Fruit fly (Drosophila melanogaster) whole organism, embryonic: ENCODE measurements around the gene SsRbeta.
A peak's percentile ranks its signal among the peaks of the same experiment; 100 is the strongest.

Experiments used
- Bgb ChIP-seq: fragments of 200-800 bp; sonication (Bioruptor generic); IDR thresholded peaks from 2 replicates; pipeline ENCODE4 v1.3.6; 2022; ENCODE audit warnings: missing biosample characterization, missing genetic modification characterization; ENCODE audit not compliant: partially characterized antibody
- BtbVII ChIP-seq: fragments of 200-800 bp; sonication (Bioruptor generic); optimal IDR thresholded peaks from 3 replicates; lab custom pipeline; 2017; ENCODE audit warnings: missing biosample characterization, mild to moderate bottlenecking, missing genetic modification characterization
- CG10209 ChIP-seq: fragments of 200-800 bp; sonication (Bioruptor generic); optimal IDR thresholded peaks from 3 replicates; lab custom pipeline; 2017; ENCODE audit warnings: missing biosample characterization, mild to moderate bottlenecking, missing genetic modification characterization, missing genetic modification reagents
- CG10267 ChIP-seq: fragments of 200-800 bp; sonication (Bioruptor generic); optimal IDR thresholded peaks from 2 replicates; lab custom pipeline; 2018; ENCODE audit warnings: missing biosample characterization, mild to moderate bottlenecking, missing genetic modification characterization, moderate library complexity
- CG10543 ChIP-seq: fragments of 200-800 bp; sonication (Bioruptor generic); optimal IDR thresholded peaks from 3 replicates; lab custom pipeline; 2017; ENCODE audit warnings: missing biosample characterization, mild to moderate bottlenecking, missing genetic modification characterization, moderate library complexity
- CG10565 ChIP-seq: fragments of 200-800 bp; sonication (Bioruptor generic); optimal IDR thresholded peaks from 3 replicates; lab custom pipeline; 2016; ENCODE audit warnings: missing biosample characterization, mild to moderate bottlenecking, missing genetic modification characterization
- CG11695 ChIP-seq: fragments of 200-800 bp; sonication (Bioruptor generic); IDR thresholded peaks from 3 replicates; pipeline ENCODE4 v1.3.6; 2022; ENCODE audit warnings: missing biosample characterization, missing genetic modification characterization
- CG14441 ChIP-seq: fragments of 200-800 bp; sonication (Bioruptor generic); IDR thresholded peaks from 2 replicates; pipeline ENCODE4 v1.3.6; 2022; ENCODE audit warnings: missing biosample characterization, missing genetic modification characterization
- CG1792 ChIP-seq: fragments of 200-800 bp; sonication (Bioruptor generic); optimal IDR thresholded peaks from 2 replicates; lab custom pipeline; 2016; ENCODE audit warnings: missing biosample characterization, missing genetic modification characterization
- CG2120 ChIP-seq: fragments of 200-800 bp; sonication (Bioruptor generic); optimal IDR thresholded peaks from 3 replicates; lab custom pipeline; 2016; ENCODE audit warnings: missing biosample characterization, missing genetic modification characterization
- CG30403 ChIP-seq: fragments of 200-800 bp; sonication (Bioruptor generic); optimal IDR thresholded peaks from 3 replicates; lab custom pipeline; 2016; ENCODE audit warnings: missing biosample characterization, missing genetic modification characterization
- CG31388 ChIP-seq: fragments of 200-800 bp; sonication (Bioruptor generic); optimal IDR thresholded peaks from 2 replicates; lab custom pipeline; 2016; ENCODE audit warnings: missing biosample characterization, missing genetic modification characterization
- CG32767 ChIP-seq: fragments of 200-800 bp; sonication (Bioruptor generic); IDR thresholded peaks from 2 replicates; pipeline ENCODE4 v1.3.6; 2022; ENCODE audit warnings: missing biosample characterization, missing genetic modification characterization
- CG3847 ChIP-seq: fragments of 200-800 bp; sonication (Bioruptor generic); IDR thresholded peaks from 2 replicates; pipeline ENCODE4 v1.3.6; 2022; ENCODE audit warnings: missing biosample characterization, missing genetic modification characterization
- CG6272 ChIP-seq: fragments of 200-800 bp; sonication (Bioruptor generic); IDR thresholded peaks from 2 replicates; pipeline ENCODE4 v1.3.6; 2022; ENCODE audit warnings: missing biosample characterization, missing genetic modification characterization
- CG7556 ChIP-seq: fragments of 200-800 bp; sonication (Bioruptor generic); optimal IDR thresholded peaks from 2 replicates; lab custom pipeline; 2017; ENCODE audit warnings: missing biosample characterization, mild to moderate bottlenecking, missing genetic modification characterization
- CG8388 ChIP-seq: fragments of 200-800 bp; sonication (Bioruptor generic); optimal IDR thresholded peaks from 2 replicates; lab custom pipeline; 2019; ENCODE audit warnings: missing biosample characterization, mild to moderate bottlenecking, missing genetic modification characterization, moderate library complexity
- CHES-1-like ChIP-seq: fragments of 200-800 bp; sonication (Bioruptor generic); optimal IDR thresholded peaks from 2 replicates; lab custom pipeline; 2016; ENCODE audit warnings: missing biosample characterization, missing genetic modification characterization
- Deaf1 ChIP-seq: fragments of 200-800 bp; optimal IDR thresholded peaks from 3 replicates; lab custom pipeline; 2019; ENCODE audit warnings: missing biosample characterization, mild to moderate bottlenecking, missing genetic modification characterization, moderate library complexity
- Dip3 ChIP-seq: fragments of 200-800 bp; sonication (Bioruptor generic); optimal IDR thresholded peaks from 3 replicates; lab custom pipeline; 2016; ENCODE audit warnings: missing biosample characterization, missing genetic modification characterization
- Doc2 ChIP-seq: fragments of 200-800 bp; sonication (Bioruptor generic); IDR thresholded peaks from 2 replicates; pipeline ENCODE4 v1.3.6; 2022; ENCODE audit warnings: missing biosample characterization, missing genetic modification characterization
- GATAe ChIP-seq: fragments of 200-800 bp; sonication (Bioruptor generic); conservative IDR thresholded peaks from 2 replicates; pipeline ENCODE4 v1.3.6; 2022; ENCODE audit warnings: missing biosample characterization, missing genetic modification characterization
- Gsc ChIP-seq: fragments of 200-800 bp; sonication (Bioruptor generic); IDR thresholded peaks from 2 replicates; pipeline ENCODE4 v1.3.6; 2022; ENCODE audit warnings: missing biosample characterization, missing genetic modification characterization
- HmgZ ChIP-seq: fragments of 200-800 bp; sonication (Bioruptor generic); optimal IDR thresholded peaks from 2 replicates; lab custom pipeline; 2018; ENCODE audit warnings: missing biosample characterization, mild to moderate bottlenecking, missing genetic modification characterization
- Hmr ChIP-seq: fragments of 200-800 bp; sonication (Bioruptor generic); optimal IDR thresholded peaks from 3 replicates; lab custom pipeline; 2017; ENCODE audit warnings: mild to moderate bottlenecking, missing biosample characterization, missing genetic modification reagents, missing genetic modification characterization
- NK7.1 ChIP-seq: fragments of 200-800 bp; sonication (Bioruptor generic); optimal IDR thresholded peaks from 3 replicates; lab custom pipeline; 2016; ENCODE audit warnings: missing biosample characterization, missing genetic modification characterization
- Nf-YB ChIP-seq: fragments of 200-800 bp; sonication (Bioruptor generic); optimal IDR thresholded peaks from 3 replicates; lab custom pipeline; 2019; ENCODE audit warnings: missing biosample characterization, mild to moderate bottlenecking, missing genetic modification characterization, moderate library complexity
- NfI ChIP-seq: fragments of 200-800 bp; sonication (Bioruptor generic); optimal IDR thresholded peaks from 3 replicates; lab custom pipeline; 2018; ENCODE audit warnings: missing biosample characterization, mild to moderate bottlenecking, missing genetic modification characterization, moderate library complexity
- Six4 ChIP-seq: fragments of 200-800 bp; sonication (Bioruptor generic); optimal IDR thresholded peaks from 2 replicates; lab custom pipeline; 2016; ENCODE audit warnings: missing biosample characterization, missing genetic modification characterization
- Sox100B ChIP-seq: fragments of 200-800 bp; sonication (Bioruptor generic); optimal IDR thresholded peaks from 3 replicates; lab custom pipeline; 2018; ENCODE audit warnings: missing biosample characterization, mild to moderate bottlenecking, missing genetic modification characterization
- abd-A ChIP-seq: fragments of 200-800 bp; sonication (Bioruptor generic); optimal IDR thresholded peaks from 3 replicates; lab custom pipeline; 2019; ENCODE audit warnings: missing biosample characterization, mild to moderate bottlenecking, missing genetic modification characterization, moderate library complexity
- bbx ChIP-seq: fragments of 200-800 bp; sonication (Bioruptor generic); IDR thresholded peaks from 2 replicates; pipeline ENCODE4 v1.3.6; 2022; ENCODE audit warnings: missing biosample characterization, missing genetic modification characterization; ENCODE audit not compliant: partially characterized antibody
- bcd ChIP-seq: fragments of 200-800 bp; sonication (Bioruptor generic); optimal IDR thresholded peaks from 2 replicates; lab custom pipeline; 2017; ENCODE audit warnings: missing biosample characterization, mild to moderate bottlenecking, missing genetic modification characterization
- chinmo ChIP-seq: fragments of 200-800 bp; sonication (Bioruptor generic); IDR thresholded peaks from 4 replicates; pipeline ENCODE4 v1.3.6; 2022; ENCODE audit warnings: missing biosample characterization, missing genetic modification characterization; ENCODE audit not compliant: partially characterized antibody
- chm ChIP-seq: fragments of 200-800 bp; sonication (Bioruptor generic); IDR thresholded peaks from 2 replicates; pipeline ENCODE4 v1.3.6; 2022; ENCODE audit warnings: missing biosample characterization, missing genetic modification characterization
- chn ChIP-seq: fragments of 200-800 bp; sonication (Bioruptor generic); optimal IDR thresholded peaks from 2 replicates; lab custom pipeline; 2016; ENCODE audit warnings: missing biosample characterization, missing genetic modification characterization
- eve ChIP-seq, 2 experiments: fragments of >200 bp; optimal IDR thresholded peaks; 2 replicates each; lab custom pipeline; 2017; ENCODE audit warnings: missing biosample characterization in 2 of 2, missing genetic modification characterization in 2 of 2
- h ChIP-seq: fragments of >200 bp; optimal IDR thresholded peaks from 2 replicates; lab custom pipeline; 2017
- lab ChIP-seq: fragments of 200-800 bp; sonication (Bioruptor generic); optimal IDR thresholded peaks from 3 replicates; lab custom pipeline; 2017; ENCODE audit warnings: missing biosample characterization, missing genetic modification characterization, mild to moderate bottlenecking, moderate library complexity, missing genetic modification reagents
- lmd ChIP-seq: fragments of 200-800 bp; sonication (Bioruptor generic); IDR thresholded peaks from 2 replicates; pipeline ENCODE4 v1.3.6; 2022; ENCODE audit warnings: missing biosample characterization, missing genetic modification characterization
- maf-S ChIP-seq: fragments of 200-800 bp; sonication (Bioruptor generic); optimal IDR thresholded peaks from 2 replicates; lab custom pipeline; 2016; ENCODE audit warnings: missing biosample characterization, missing genetic modification characterization
- mirr ChIP-seq: fragments of 200-800 bp; sonication (Bioruptor generic); optimal IDR thresholded peaks from 3 replicates; lab custom pipeline; 2018; ENCODE audit warnings: missing biosample characterization, mild to moderate bottlenecking, missing genetic modification characterization
- nerfin-1 ChIP-seq: fragments of 200-800 bp; sonication (Bioruptor generic); optimal IDR thresholded peaks from 3 replicates; lab custom pipeline; 2019; ENCODE audit warnings: missing biosample characterization, mild to moderate bottlenecking, missing genetic modification characterization, moderate library complexity
- oc ChIP-seq: fragments of 200-800 bp; sonication (Bioruptor generic); optimal IDR thresholded peaks from 2 replicates; lab custom pipeline; 2018; ENCODE audit warnings: missing biosample characterization, mild to moderate bottlenecking, missing genetic modification characterization, moderate library complexity
- pb ChIP-seq: fragments of 200-800 bp; sonication (Bioruptor generic); optimal IDR thresholded peaks from 3 replicates; lab custom pipeline; 2016; ENCODE audit warnings: missing biosample characterization, missing genetic modification characterization
- ro ChIP-seq: fragments of 200-800 bp; sonication (Bioruptor generic); IDR thresholded peaks from 2 replicates; pipeline ENCODE4 v1.3.6; 2022; ENCODE audit warnings: missing biosample characterization, missing genetic modification characterization
- sens-2 ChIP-seq: fragments of 200-800 bp; sonication (Bioruptor generic); IDR thresholded peaks from 2 replicates; pipeline ENCODE4 v1.3.6; 2022; ENCODE audit warnings: missing biosample characterization, missing genetic modification characterization
- sisA ChIP-seq: fragments of 200-800 bp; sonication (Bioruptor generic); IDR thresholded peaks from 2 replicates; pipeline ENCODE4 v1.3.6; 2022; ENCODE audit warnings: missing biosample characterization, missing genetic modification characterization
- slbo ChIP-seq: fragments of 200-800 bp; sonication (Bioruptor generic); IDR thresholded peaks from 2 replicates; pipeline ENCODE4 v1.3.6; 2022; ENCODE audit warnings: missing biosample characterization, missing genetic modification characterization
- slou ChIP-seq: fragments of 200-800 bp; sonication (Bioruptor generic); optimal IDR thresholded peaks from 3 replicates; lab custom pipeline; 2016; ENCODE audit warnings: missing biosample characterization, missing genetic modification characterization
- zf30C ChIP-seq: fragments of 200-800 bp; sonication (Bioruptor generic); optimal IDR thresholded peaks from 3 replicates; lab custom pipeline; 2018; ENCODE audit warnings: missing biosample characterization, mild to moderate bottlenecking, missing genetic modification characterization

Gene SsRbeta

dm6 chr3L:16147819-16148236 lies 18.4 kb downstream of the SsRbeta start (continued):
- TF ChIP-seq CG11695 (GFP tag; lab: Robert Waterston, UW) (no peak), Sox100B (GFP tag; lab: Kevin White, UChicago) (peak; percentile 40), bbx (GFP tag; lab: Robert Waterston, UW) (no peak), CG7556 (peak; percentile 79), CG32767 (GFP tag; lab: Robert Waterston, UW) (no peak), ro (GFP tag; lab: Robert Waterston, UW) (no peak), Bgb (no peak), CG1792 (GFP tag; lab: Kevin White, UChicago) (no peak), HmgZ (tag; lab: Kevin White, UChicago) (no peak), eve (GFP tag; optimal IDR thresholded peaks at IDR 0.05; lab: Kevin White, UChicago) (peak in 1 of 2 experiments; percentile 91), maf-S (no peak), CG31388 (GFP tag; lab: Kevin White, UChicago) (no peak), NfI (GFP tag; lab: Kevin White, UChicago) (peak; percentile 25), sens-2 (no peak), Doc2 (no peak), CG8388 (GFP tag; lab: Kevin White, UChicago) (no peak), Six4 (GFP tag; lab: Kevin White, UChicago) (no peak), h (no peak), Gsc (GFP tag; lab: Robert Waterston, UW) (no peak), nerfin-1 (tag; lab: Kevin White, UChicago) (no peak), CG2120 (GFP tag; lab: Kevin White, UChicago) (peak; percentile 57), pb (GFP tag; lab: Kevin White, UChicago) (no peak), sisA (no peak), chn (no peak), abd-A (tag; lab: Kevin White, UChicago) (no peak), CG3847 (GFP tag; lab: Robert Waterston, UW) (no peak), NK7.1 (GFP tag; lab: Kevin White, UChicago) (no peak), Nf-YB (GFP tag; lab: Kevin White, UChicago) (no peak), CG10565 (GFP tag; lab: Kevin White, UChicago) (no peak), CG10209 (GFP tag; lab: Kevin White, UChicago) (peak; percentile 35), CG10543 (GFP tag; lab: Kevin White, UChicago) (peak; percentile 46)

DNA sequence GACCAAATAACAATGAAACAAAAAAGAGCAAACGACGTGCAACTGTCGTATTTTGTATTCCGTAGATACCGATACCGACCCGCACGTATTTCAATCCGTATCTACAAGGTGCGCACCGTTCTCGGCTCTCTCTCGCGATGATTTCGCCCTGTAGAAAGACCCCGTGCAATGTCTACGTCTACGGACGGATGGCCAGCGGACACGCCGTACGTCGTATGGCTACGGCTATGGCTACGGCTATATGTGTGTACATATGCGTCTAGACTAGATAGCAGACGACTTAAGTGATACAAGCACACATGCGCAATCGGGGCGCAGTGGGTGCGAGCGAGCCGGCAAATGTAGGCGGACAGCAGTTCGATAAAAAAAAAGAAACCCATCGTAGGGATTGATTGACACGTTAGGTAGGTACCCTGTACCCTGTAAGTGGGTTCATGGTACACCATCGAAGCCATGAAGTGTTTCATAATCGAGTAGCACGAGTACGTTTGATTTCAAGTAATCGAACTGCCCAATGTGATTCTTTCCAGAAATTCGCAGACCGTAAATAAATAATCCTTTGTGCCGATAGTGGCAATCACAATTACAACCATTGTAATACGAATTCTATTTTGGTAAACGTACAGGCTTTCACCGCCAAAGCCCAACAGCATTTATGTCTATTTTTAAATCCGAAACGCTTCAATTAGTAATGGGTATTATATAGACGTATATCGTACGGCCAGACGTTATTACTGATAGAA lies 20.2 kb downstream of the SsRbeta start:
- TF ChIP-seq Dip3 (GFP tag; lab: Kevin White, UChicago): no peak
- peak; percentile 87; the same call in 3 of the 4 replicates for TF ChIP-seq chinmo (GFP tag; lab: Robert Waterston, UW)
- TF ChIP-seq slbo (GFP tag; lab: Robert Waterston, UW): 0 out of 2 replicates have a peak, but pooled peaks have one; percentile 24
- peak; percentile 24 for TF ChIP-seq BtbVII (GFP tag; lab: Kevin White, UChicago)
- TF ChIP-seq lab (GFP tag; lab: Kevin White, UChicago): peak; percentile 63
- TF ChIP-seq CG14441 (GFP tag; lab: Robert Waterston, UW): no peak
- no peak for TF ChIP-seq CG6272 (GFP tag; lab: Robert Waterston, UW)
- peak; percentile 17; the same call in 1 of the 2 replicates for TF ChIP-seq lmd
- no peak for TF ChIP-seq zf30C (GFP tag; lab: Kevin White, UChicago)
- TF ChIP-seq bcd (GFP tag; lab: Kevin White, UChicago): peak; percentile 29
- peak; percentile 36 for TF ChIP-seq GATAe
- TF ChIP-seq CHES-1-like (GFP tag; lab: Kevin White, UChicago): peak; percentile 46
- no peak for TF ChIP-seq chm (GFP tag; lab: Robert Waterston, UW)
- TF ChIP-seq CG30403 (GFP tag; lab: Kevin White, UChicago): peak; percentile 46
- TF ChIP-seq Deaf1 (tag; lab: Kevin White, UChicago): peak; percentile 50
- TF ChIP-seq CG10267 (tag; lab: Kevin White, UChicago): no peak
- peak; percentile 33 for TF ChIP-seq Hmr
- TF ChIP-seq oc: no peak
- peak; percentile 90 for TF ChIP-seq mirr (GFP tag; lab: Kevin White, UChicago)
- no peak for TF ChIP-seq slou (GFP tag; lab: Kevin White, UChicago)
